Fruit fly (Drosophila melanogaster) whole organism: ENCODE measurements around the gene CG3764.
A peak's percentile ranks its signal among the peaks of the same experiment; 100 is the strongest.

ENCODE experiments used
- CG8478 ChIP-seq: fragments of >200 bp; optimal IDR thresholded peaks from 2 replicates; lab custom pipeline; 2018; ENCODE audit warnings: inconsistent platforms
- Dll ChIP-seq: fragments of >200 bp; optimal IDR thresholded peaks from 2 replicates; lab custom pipeline; 2017
- EcR ChIP-seq, 2 experiments: fragments of >200 bp; optimal IDR thresholded peaks; 2 replicates each; lab custom pipeline; 2017; ENCODE audit warnings: missing biosample characterization in 2 of 2, missing genetic modification characterization in 2 of 2, missing genetic modification reagents in 2 of 2
- pan ChIP-seq: fragments of >200 bp; optimal IDR thresholded peaks from 2 replicates; lab custom pipeline; 2017
- psq ChIP-seq: fragments of >200 bp; optimal IDR thresholded peaks from 2 replicates; lab custom pipeline; 2017
- usp ChIP-seq: fragments of >200 bp; optimal IDR thresholded peaks from 2 replicates; lab custom pipeline; 2017; ENCODE audit warnings: missing biosample characterization, missing genetic modification characterization, mixed read lengths

CG3764 gene

dm6 chr3L:17042297-17042921, 30.0 kb upstream of the CG3764 start, which contains the start of the genes scaf6 and Papst2:
Gene scaf6 (minus strand): TSS chr3L:17042574.
Gene Papst2 (plus strand): TSS chr3L:17042797.
- TF ChIP-seq Dll (lab: Kevin White, UChicago): no peak
- no peak for TF ChIP-seq psq (lab: Kevin White, UChicago)
- no peak for TF ChIP-seq EcR (GFP tag; optimal IDR thresholded peaks at IDR 0.05; lab: Kevin White, UChicago)
- TF ChIP-seq pan: no peak

DNA sequence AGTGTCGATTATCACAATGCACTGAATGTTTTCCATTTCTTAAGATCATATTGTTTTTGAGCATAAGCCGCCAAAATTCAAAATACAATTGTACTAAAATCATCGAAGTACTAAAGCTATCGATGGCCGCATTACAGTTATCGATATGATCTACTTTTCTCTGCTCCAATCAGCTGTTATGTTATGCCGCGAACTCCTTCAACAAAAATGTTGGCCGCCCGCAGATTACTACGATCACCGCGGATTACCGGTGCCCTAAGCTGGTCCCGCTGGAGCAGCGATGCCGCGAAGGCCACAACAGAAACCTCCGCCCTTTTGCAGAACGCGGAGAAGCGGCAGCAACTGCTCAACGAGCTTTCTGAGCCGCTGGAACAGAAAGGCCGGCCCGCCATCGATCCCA, 23.1 kb upstream of the CG3764 start, which contains the start of gene beg:
TSS of gene beg (plus strand) at position 177 of the 400 bp plus-strand sequence.
- TF ChIP-seq pan (no peak), CG8478 (lab: Kevin White, UChicago) (no peak), psq (lab: Kevin White, UChicago) (no peak), usp (no peak), EcR (GFP tag; optimal IDR thresholded peaks at IDR 0.05; lab: Kevin White, UChicago) (no peak), Dll (lab: Kevin White, UChicago) (no peak)

- TF ChIP-seq psq (lab: Kevin White, UChicago) (no peak), pan (no peak), EcR (GFP tag; optimal IDR thresholded peaks at IDR 0.05; lab: Kevin White, UChicago) (no peak), CG8478 (lab: Kevin White, UChicago) (no peak), usp (no peak), Dll (lab: Kevin White, UChicago) (no peak)
Observed at dm6 chr3L:17033309-17033708, 20.9 kb upstream of the CG3764 start.

DNA sequence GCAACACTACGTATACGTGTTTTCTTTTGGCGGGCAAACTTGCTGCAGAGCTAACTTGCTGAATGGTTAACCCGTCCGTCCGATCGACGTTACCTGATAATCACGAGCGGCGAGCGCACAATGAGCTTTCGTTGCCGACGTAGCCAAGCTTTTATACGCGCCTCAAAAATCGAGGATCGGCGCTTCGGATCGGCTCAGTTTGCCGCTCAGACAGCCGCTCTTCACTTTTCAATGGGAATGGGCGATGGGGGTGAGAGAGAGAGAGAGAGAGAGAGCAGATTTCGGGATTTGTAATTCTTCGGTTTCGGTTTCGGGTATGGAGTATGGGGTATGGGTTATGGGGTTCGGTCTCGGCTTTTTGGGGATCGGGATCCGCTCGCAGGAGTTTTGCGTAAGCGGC, 19.6 kb upstream of the CG3764 start, which contains the start of gene Ilp8:
TSS of gene Ilp8 (minus strand) at position 110 of the 400 bp plus-strand sequence.
- no peak for TF ChIP-seq usp
- peak; percentile 63 for TF ChIP-seq Dll (lab: Kevin White, UChicago)

DNA sequence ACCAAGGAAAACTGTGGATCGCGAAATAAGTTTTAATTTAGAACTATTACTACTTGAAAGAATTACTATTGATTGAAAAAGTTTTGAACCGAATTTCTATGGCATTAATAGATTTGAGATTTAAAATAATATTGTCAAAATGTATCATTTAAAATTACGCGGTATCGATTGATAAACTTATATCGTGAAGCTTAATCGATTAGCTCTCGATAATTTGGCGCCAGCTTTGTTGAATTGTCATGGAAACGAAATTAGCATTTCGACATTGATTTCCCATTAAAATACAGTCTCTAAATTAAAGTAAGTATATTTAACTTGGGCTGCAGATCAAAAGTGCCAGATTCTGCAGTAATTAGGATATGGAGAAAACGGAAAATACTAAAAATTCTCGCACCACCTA, 14.9 kb upstream of the CG3764 start, which contains the start of gene CG7730:
TSS of gene CG7730 (plus strand) at position 206 of the 400 bp plus-strand sequence.
- TF ChIP-seq EcR (GFP tag; optimal IDR thresholded peaks at IDR 0.05; lab: Kevin White, UChicago): no peak
- TF ChIP-seq CG8478 (lab: Kevin White, UChicago): no peak
- TF ChIP-seq psq (lab: Kevin White, UChicago): no peak
- TF ChIP-seq usp: no peak
- TF ChIP-seq pan: no peak
- no peak for TF ChIP-seq Dll (lab: Kevin White, UChicago)

DNA sequence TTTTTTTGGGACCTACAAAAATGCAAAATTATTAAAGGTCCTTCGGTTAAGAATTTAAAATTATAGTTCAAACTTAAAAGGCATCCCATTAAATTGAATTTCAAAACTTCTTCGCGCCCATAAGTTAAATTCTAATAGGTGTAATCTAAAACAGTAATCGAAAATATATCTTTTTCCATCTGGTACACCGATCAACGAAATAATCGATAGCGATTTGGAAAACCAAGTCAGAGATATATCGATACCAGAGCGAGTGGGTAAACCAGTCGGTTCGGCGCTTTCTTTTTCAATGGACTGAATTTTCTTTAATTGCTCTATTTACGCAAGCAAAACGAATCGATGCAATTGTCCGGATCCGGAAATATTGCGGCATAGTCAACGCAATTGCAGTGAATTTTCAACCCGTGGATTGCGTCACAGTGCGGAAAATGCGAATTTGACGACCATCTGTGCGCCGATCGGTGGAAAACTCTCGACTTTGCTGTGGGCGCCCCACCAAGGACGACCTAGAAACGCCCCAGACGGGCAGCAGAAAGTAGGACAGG, 11.8 kb upstream of the CG3764 start, which contains the start of gene Fit2:
TSS of gene Fit2 (plus strand) at position 234 of the 545 bp plus-strand sequence.
- TF ChIP-seq CG8478 (lab: Kevin White, UChicago) (no peak), EcR (GFP tag; optimal IDR thresholded peaks at IDR 0.05; lab: Kevin White, UChicago) (no peak), pan (no peak), psq (lab: Kevin White, UChicago) (no peak), usp (no peak), Dll (lab: Kevin White, UChicago) (no peak)

DNA sequence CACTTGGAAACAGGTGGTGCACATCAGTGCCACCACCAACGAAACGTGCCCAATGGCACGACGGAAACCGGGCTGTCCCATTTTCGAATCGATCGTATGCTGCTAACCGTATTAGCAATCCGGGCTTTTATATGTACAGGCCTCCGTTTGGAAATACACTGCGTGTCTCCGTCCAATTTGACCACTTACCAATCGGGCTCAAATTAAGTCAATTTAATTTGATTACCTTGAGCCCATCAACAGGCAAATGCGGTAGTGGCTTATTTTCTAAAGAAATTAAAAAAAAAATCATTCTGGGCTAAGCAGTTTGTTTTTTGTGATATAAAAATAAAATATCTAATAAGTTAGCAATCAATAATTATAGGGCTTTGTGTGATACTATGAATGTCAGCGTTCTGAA, 11.3 kb upstream of the CG3764 start, which contains the start of gene a10:
TSS of gene a10 (minus strand) at position 101 of the 400 bp plus-strand sequence.
- TF ChIP-seq pan: no peak
- TF ChIP-seq usp: no peak
- no peak for TF ChIP-seq psq (lab: Kevin White, UChicago)
- no peak for TF ChIP-seq CG8478 (lab: Kevin White, UChicago)
- no peak for TF ChIP-seq EcR (GFP tag; optimal IDR thresholded peaks at IDR 0.05; lab: Kevin White, UChicago)

- TF ChIP-seq usp (no peak), psq (lab: Kevin White, UChicago) (no peak), Dll (lab: Kevin White, UChicago) (no peak), CG8478 (lab: Kevin White, UChicago) (no peak), pan (no peak), EcR (GFP tag; optimal IDR thresholded peaks at IDR 0.05; lab: Kevin White, UChicago) (no peak)
Observed at dm6 chr3L:17022756-17023155, 10.4 kb upstream of the CG3764 start, which contains the start of gene CG6652. Gene CG6652 (minus strand): TSS chr3L:17022856.

DNA sequence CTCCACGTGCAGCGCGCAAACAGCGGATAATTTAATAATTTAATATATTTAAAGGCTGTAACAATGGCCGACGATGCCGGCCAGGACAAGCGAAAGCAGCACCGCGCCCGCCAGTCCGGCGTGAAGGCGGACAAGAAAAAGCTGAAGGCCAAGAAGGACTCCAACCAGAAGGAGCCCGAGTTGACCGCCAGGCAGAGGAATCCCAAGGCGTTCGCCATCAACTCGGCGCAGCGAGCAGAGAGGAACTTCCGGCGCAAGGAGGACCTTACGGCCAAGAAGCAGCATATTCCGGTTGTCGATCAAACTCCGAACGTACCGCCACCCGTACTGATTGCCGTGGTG, 4.2 kb upstream of the CG3764 start:
- TF ChIP-seq usp (no peak), Dll (lab: Kevin White, UChicago) (peak; percentile 24)

- TF ChIP-seq usp: no peak
- no peak for TF ChIP-seq psq (lab: Kevin White, UChicago)
- TF ChIP-seq CG8478 (lab: Kevin White, UChicago): no peak
- TF ChIP-seq EcR (GFP tag; optimal IDR thresholded peaks at IDR 0.05; lab: Kevin White, UChicago): no peak
- TF ChIP-seq pan: no peak
- no peak for TF ChIP-seq Dll (lab: Kevin White, UChicago)
Observed at dm6 chr3L:17015663-17016575, 3.6 kb upstream of the CG3764 start, which contains the start of the genes CG6664 and CG7728. Gene CG6664 (minus strand): TSS chr3L:17016180. Gene CG7728 (plus strand): TSS chr3L:17016536.

- TF ChIP-seq CG8478 (lab: Kevin White, UChicago) (peak; percentile 43), EcR (GFP tag; optimal IDR thresholded peaks at IDR 0.05; lab: Kevin White, UChicago) (no peak)
Observed at dm6 chr3L:17011351-17012016, 881 bp downstream of the CG3764 start.
